Fruit fly (Drosophila melanogaster): ENCODE data around the gene rdo.

DNA sequence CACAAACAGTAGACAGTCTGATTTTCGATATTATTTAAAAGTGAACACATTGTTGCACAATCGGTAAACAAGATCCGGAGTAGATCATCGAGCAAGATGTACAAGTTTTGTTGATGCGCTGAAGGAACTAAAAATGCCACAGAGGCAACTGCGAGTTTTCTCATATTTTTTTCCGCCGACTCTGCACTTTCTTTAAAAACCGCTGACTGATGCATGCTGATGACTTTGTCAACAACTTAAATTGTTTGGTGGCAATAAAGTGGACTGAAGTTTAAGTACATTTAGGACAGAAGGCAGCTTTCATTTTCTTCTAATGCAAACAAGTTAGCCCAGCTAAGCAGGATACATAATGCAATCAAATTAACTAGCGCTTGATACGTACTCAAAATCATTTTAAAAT lies 100.3 kb downstream of the rdo start:
- TF ChIP-seq Myc (optimal IDR thresholded peaks at IDR 0.05) (no peak), usp (GFP tag; optimal IDR thresholded peaks at IDR 0.05) (no peak), jim (GFP tag; optimal IDR thresholded peaks at IDR 0.05) (no peak), ey (GFP tag; optimal IDR thresholded peaks at IDR 0.05) (no peak), CG32264 (GFP tag; optimal IDR thresholded peaks at IDR 0.05) (no peak), psq (GFP tag; optimal IDR thresholded peaks at IDR 0.05) (no peak), foxo (GFP tag; optimal IDR thresholded peaks at IDR 0.05) (no peak), Mio (GFP tag; optimal IDR thresholded peaks at IDR 0.05) (no peak), Vsx2 (GFP tag; optimal IDR thresholded peaks at IDR 0.05; ENCODE audit: partially characterized antibody) (no peak), rgr (GFP tag; optimal IDR thresholded peaks at IDR 0.05) (no peak), OdsH (GFP tag; optimal IDR thresholded peaks at IDR 0.05) (no peak), lola (GFP tag; optimal IDR thresholded peaks at IDR 0.05) (no peak)
